Worm (Caenorhabditis elegans): ENCODE data around the gene slrp-1.

DNA sequence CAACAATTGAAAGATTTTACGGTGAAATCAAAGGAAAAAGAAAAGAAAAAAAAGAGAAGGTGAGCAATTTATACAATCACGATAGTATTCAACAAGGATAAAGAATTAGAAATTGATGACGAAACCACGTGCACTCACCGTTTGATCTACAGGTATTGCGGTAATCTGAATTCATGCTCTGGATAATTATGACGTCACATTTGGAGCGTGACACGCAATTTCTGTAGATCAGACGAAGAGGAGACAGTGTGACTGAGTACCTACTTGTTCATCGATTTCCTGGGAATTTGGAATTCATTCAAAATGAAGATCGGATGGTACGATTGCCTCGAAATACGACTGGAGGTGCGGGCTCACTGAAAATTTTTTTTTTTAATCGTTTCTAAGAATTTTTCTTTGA, 32.7 kb downstream of the slrp-1 start:
- TF ChIP-seq ztf-18 (tag; optimal IDR thresholded peaks at IDR 0.05) = no peak
- no peak for TF ChIP-seq Y53F4B.3 (GFP tag; IDR thresholded peaks at IDR 0.05)
- no peak for TF ChIP-seq unc-62 (GFP tag; optimal IDR thresholded peaks at IDR 0.05)
- no peak for TF ChIP-seq ztf-22 (GFP tag; optimal IDR thresholded peaks at IDR 0.05)
- TF ChIP-seq mxl-1 (tag; optimal IDR thresholded peaks at IDR 0.05) = no peak
- no peak for TF ChIP-seq ztf-25 (GFP tag; IDR thresholded peaks at IDR 0.05)

Data from whole organism, young adult.